Worm (Caenorhabditis elegans) whole organism, L4 larva: ENCODE measurements around the gene spsb-2.

Experiments used
- F44E2.7 ChIP-seq: fragments of 200-800 bp; sonication (Bioruptor generic); IDR thresholded peaks from 2 replicates; pipeline ENCODE4 v2.1.2; 2022; ENCODE audit warnings: missing genetic modification characterization, missing compliant biosample characterization
- R02D3.7 ChIP-seq: fragments of 150-350 bp; sonication (generic microtip); optimal IDR thresholded peaks from 3 replicates; lab custom pipeline; 2014; ENCODE audit warnings: missing biosample characterization, missing genetic modification characterization
- T26A8.4 ChIP-seq: fragments of 200-800 bp; sonication (Bioruptor generic); IDR thresholded peaks from 2 replicates; pipeline ENCODE4 v1.3.6; 2022; ENCODE audit warnings: missing genetic modification characterization, missing compliant biosample characterization
- Y5F2A.4 ChIP-seq: fragments of 200-800 bp; sonication (Bioruptor generic); optimal IDR thresholded peaks from 2 replicates; lab custom pipeline; 2018; ENCODE audit warnings: mild to moderate bottlenecking, missing genetic modification characterization, missing compliant biosample characterization
- aha-1 ChIP-seq: fragments of 150-350 bp; peaks from one replicate; lab custom pipeline; 2014; ENCODE audit warnings: missing biosample characterization, missing genetic modification characterization
- aly-2 ChIP-seq: sonication (generic microtip); optimal IDR thresholded peaks from 2 replicates; lab custom pipeline; 2018; ENCODE audit warnings: missing biosample characterization, missing genetic modification characterization
- ama-1 ChIP-seq: fragments of 150-350 bp; optimal IDR thresholded peaks from 2 replicates; lab custom pipeline; 2014; ENCODE audit warnings: inconsistent platforms, mixed read lengths
- arid-1 ChIP-seq: fragments of 200-800 bp; sonication (Bioruptor generic); conservative IDR thresholded peaks from 2 replicates; pipeline ENCODE4 v1.3.6; 2022; ENCODE audit warnings: missing genetic modification reagents, missing genetic modification characterization, missing compliant biosample characterization
- attf-4 ChIP-seq: sonication (generic microtip); optimal IDR thresholded peaks from 3 replicates; lab custom pipeline; 2017; ENCODE audit warnings: missing biosample characterization, missing genetic modification characterization
- ceh-44 ChIP-seq: fragments of 200-800 bp; sonication (Bioruptor generic); IDR thresholded peaks from 2 replicates; pipeline ENCODE4 v1.3.6; 2022; ENCODE audit warnings: missing genetic modification reagents, missing genetic modification characterization, missing compliant biosample characterization
- ces-1 ChIP-seq: fragments of 150-350 bp; sonication (generic microtip); optimal IDR thresholded peaks from 4 replicates; lab custom pipeline; 2014; ENCODE audit warnings: missing biosample characterization, missing genetic modification reagents, missing genetic modification characterization
- daf-16 ChIP-seq, 3 experiments: sonication (generic microtip); optimal IDR thresholded peaks; 2 replicates each; lab custom pipeline; 2016 to 2017; ENCODE audit warnings: missing genetic modification characterization in 3 of 3, missing genetic modification reagents in 3 of 3, mild to moderate bottlenecking in 2 of 3, missing compliant biosample characterization in 2 of 3, missing biosample characterization in 1 of 3, moderate library complexity in 1 of 3
- daf-19 ChIP-seq: fragments of 200-800 bp; sonication (Bioruptor generic); conservative IDR thresholded peaks from 2 replicates; pipeline ENCODE4 v1.3.6; 2022; ENCODE audit warnings: missing genetic modification characterization, missing compliant biosample characterization
- daf-8 ChIP-seq: fragments of 200-800 bp; sonication (Bioruptor generic); IDR thresholded peaks from 2 replicates; pipeline ENCODE4 v1.3.6; 2022; ENCODE audit warnings: missing genetic modification characterization, missing compliant biosample characterization
- dmd-8 ChIP-seq: fragments of 200-800 bp; sonication (Bioruptor generic); IDR thresholded peaks from 2 replicates; pipeline ENCODE4 v1.3.6; 2022; ENCODE audit warnings: missing genetic modification characterization, missing compliant biosample characterization
- dmd-9 ChIP-seq: fragments of 200-800 bp; sonication (Bioruptor generic); IDR thresholded peaks from 2 replicates; pipeline ENCODE4 v1.3.6; 2022; ENCODE audit warnings: missing genetic modification reagents, missing genetic modification characterization, missing compliant biosample characterization
- egl-43 ChIP-seq: fragments of 200-800 bp; sonication (Bioruptor generic); IDR thresholded peaks from 2 replicates; pipeline ENCODE4 v1.3.6; 2022; ENCODE audit warnings: missing genetic modification reagents, missing genetic modification characterization, missing compliant biosample characterization
- hlh-11 ChIP-seq: fragments of 200-800 bp; sonication (Bioruptor generic); optimal IDR thresholded peaks from 2 replicates; lab custom pipeline; 2018; ENCODE audit warnings: mild to moderate bottlenecking, missing genetic modification characterization, missing compliant biosample characterization
- lin-1 ChIP-seq: fragments of 200-800 bp; sonication (Bioruptor generic); IDR thresholded peaks from 2 replicates; pipeline ENCODE4 v1.3.6; 2022; ENCODE audit warnings: missing genetic modification reagents, missing genetic modification characterization, missing compliant biosample characterization
- lsy-2 ChIP-seq, 2 experiments: fragments of 150-350 bp in 1 of 2; sonication (generic microtip) in 1 of 2; optimal IDR thresholded peaks; 2 replicates each; lab custom pipeline; 2014 to 2017; ENCODE audit warnings: missing biosample characterization in 2 of 2, missing genetic modification characterization in 2 of 2
- mdt-29 ChIP-seq: fragments of 200-800 bp; sonication (Bioruptor generic); IDR thresholded peaks from 2 replicates; pipeline ENCODE4 v1.3.6; 2022; ENCODE audit warnings: missing genetic modification reagents, missing genetic modification characterization, missing compliant biosample characterization
- nhr-102 ChIP-seq: sonication (generic microtip); optimal IDR thresholded peaks from 2 replicates; lab custom pipeline; 2016; ENCODE audit warnings: mild to moderate bottlenecking, missing genetic modification characterization, moderate library complexity, missing compliant biosample characterization
- nhr-111 ChIP-seq: fragments of 200-800 bp; sonication (Bioruptor generic); optimal IDR thresholded peaks from 2 replicates; lab custom pipeline; 2018; ENCODE audit warnings: mild to moderate bottlenecking, missing genetic modification characterization, missing compliant biosample characterization
- nhr-25 ChIP-seq: sonication (generic microtip); optimal IDR thresholded peaks from 2 replicates; lab custom pipeline; 2017; ENCODE audit warnings: missing genetic modification characterization, mild to moderate bottlenecking, missing compliant biosample characterization, antibody characterized with exemption, moderate library complexity, borderline replicate concordance; ENCODE audit not compliant: insufficient read depth
- nhr-42 ChIP-seq: fragments of 200-800 bp; sonication (Bioruptor generic); IDR thresholded peaks from 2 replicates; pipeline ENCODE4 v1.3.6; 2022; ENCODE audit warnings: missing genetic modification characterization, missing compliant biosample characterization
- nhr-77 ChIP-seq: fragments of 150-350 bp; optimal IDR thresholded peaks from 2 replicates; lab custom pipeline; 2014; ENCODE audit warnings: missing biosample characterization, missing genetic modification characterization
- pha-4 ChIP-seq, 2 experiments: fragments of 150-350 bp in 1 of 2; fragments of 200-800 bp in 1 of 2; sonication (Bioruptor generic) in 1 of 2; IDR thresholded peaks in 1 of 2; optimal IDR thresholded peaks in 1 of 2; 2 replicates each; pipeline versions ENCODE4 v1.3.6 to Lab custom; 2014 to 2022; ENCODE audit warnings: missing genetic modification characterization in 2 of 2, missing genetic modification reagents in 2 of 2, missing biosample characterization in 1 of 2, missing compliant biosample characterization in 1 of 2
- pqm-1 ChIP-seq: sonication (generic microtip); optimal IDR thresholded peaks from 2 replicates; lab custom pipeline; 2017; ENCODE audit warnings: missing biosample characterization, missing genetic modification characterization
- set-16 ChIP-seq: fragments of 200-800 bp; sonication (Bioruptor generic); IDR thresholded peaks from 2 replicates; pipeline ENCODE4 v1.3.6; 2022; ENCODE audit warnings: missing genetic modification reagents, missing genetic modification characterization, missing compliant biosample characterization
- unc-130 ChIP-seq: sonication (generic microtip); optimal IDR thresholded peaks from 2 replicates; lab custom pipeline; 2016; ENCODE audit warnings: missing genetic modification reagents, missing genetic modification characterization, missing compliant biosample characterization
- unc-62 ChIP-seq, 3 experiments: fragments of 150-350 bp in 1 of 3; sonication (generic microtip); optimal IDR thresholded peaks in 2 of 3; peaks in 1 of 3; 1 replicate in 1 of 3; 2 replicates in 2 of 3; lab custom pipeline; 2014 to 2017; ENCODE audit warnings: missing biosample characterization in 3 of 3, missing genetic modification characterization in 3 of 3, missing genetic modification reagents in 3 of 3, missing genotype in 1 of 3
- vab-7 ChIP-seq: fragments of 200-800 bp; sonication (Bioruptor generic); IDR thresholded peaks from 2 replicates; pipeline ENCODE4 v1.3.6; 2022; ENCODE audit warnings: missing genetic modification reagents, missing genetic modification characterization, missing compliant biosample characterization
- zfp-2 ChIP-seq: sonication (generic microtip); optimal IDR thresholded peaks from 2 replicates; lab custom pipeline; 2016; ENCODE audit warnings: mild to moderate bottlenecking, missing genetic modification characterization, missing compliant biosample characterization
- zfp-3 ChIP-seq: fragments of 200-800 bp; sonication (Bioruptor generic); conservative IDR thresholded peaks from 2 replicates; pipeline ENCODE4 v1.3.6; 2022; ENCODE audit warnings: missing genetic modification reagents, missing genetic modification characterization, missing compliant biosample characterization
- zip-11 ChIP-seq: fragments of 200-800 bp; sonication (Bioruptor generic); IDR thresholded peaks from 2 replicates; pipeline ENCODE4 v1.3.6; 2022; ENCODE audit warnings: missing genetic modification characterization, missing compliant biosample characterization
- zip-2 ChIP-seq: fragments of 150-350 bp; optimal IDR thresholded peaks from 2 replicates; lab custom pipeline; 2014; ENCODE audit warnings: missing biosample characterization, missing genetic modification characterization
- ztf-7 ChIP-seq: fragments of 150-350 bp; optimal IDR thresholded peaks from 2 replicates; lab custom pipeline; 2014; ENCODE audit warnings: missing biosample characterization, missing genetic modification characterization

Gene spsb-2

DNA sequence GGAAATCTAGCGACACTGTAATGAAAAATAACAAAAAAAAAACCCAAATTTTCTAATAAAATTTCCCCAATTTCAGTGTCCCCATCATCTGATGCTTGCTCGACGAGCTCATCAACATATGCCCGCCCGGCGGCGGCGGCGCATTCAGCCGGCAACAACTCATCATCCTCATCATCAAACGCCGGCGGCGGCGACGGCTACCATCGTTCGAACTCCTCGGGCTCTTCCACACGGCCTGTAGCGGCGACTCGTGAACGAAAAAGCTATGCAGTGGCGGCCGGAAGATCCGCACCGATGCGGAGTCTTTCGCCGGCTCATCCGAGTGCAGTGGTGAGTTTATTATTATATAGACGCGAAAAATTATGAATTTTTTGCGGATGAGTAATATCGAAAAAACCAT lies 10.0 kb upstream of the spsb-2 start:
- TF ChIP-seq unc-130 (GFP tag; lab: Kevin White, UChicago) (no peak), zip-11 (GFP tag; lab: Robert Waterston, UW) (0 out of 2 replicates have a peak, but pooled peaks have one; percentile 32), vab-7 (GFP tag; lab: Robert Waterston, UW) (no peak), zfp-2 (tag; lab: Kevin White, UChicago) (no peak), lin-1 (GFP tag; lab: Robert Waterston, UW) (no peak), nhr-42 (GFP tag; lab: Robert Waterston, UW) (0 out of 2 replicates have a peak, but pooled peaks have one; percentile 16), daf-16 (GFP tag; optimal IDR thresholded peaks at IDR 0.05; lab: Kevin White, UChicago) (no peak), daf-16 (tag; optimal IDR thresholded peaks at IDR 0.05; lab: Kevin White, UChicago) (no peak), arid-1 (GFP tag; lab: Robert Waterston, UW) (no peak), pha-4 (GFP tag; IDR thresholded peaks at IDR 0.05; lab: Robert Waterston, UW) (no peak), pha-4 (tag; optimal IDR thresholded peaks at IDR 0.05; lab: Kevin White, UChicago) (no peak), ceh-44 (GFP tag; lab: Robert Waterston, UW) (no peak), attf-4 (tag; lab: Kevin White, UChicago) (no peak), dmd-8 (GFP tag; lab: Robert Waterston, UW) (no peak), set-16 (peak; percentile 88), zip-2 (tag; lab: Kevin White, UChicago) (no peak), nhr-102 (tag; lab: Kevin White, UChicago) (no peak), F44E2.7 (GFP tag; lab: Robert Waterston, UW) (no peak), mdt-29 (GFP tag; lab: Robert Waterston, UW) (0 out of 2 replicates have a peak, but pooled peaks have one; percentile 7), daf-19 (GFP tag; lab: Robert Waterston, UW) (no peak)

ce11 chrII:15226186-15226585 lies 4.0 kb upstream of the spsb-2 start:
- TF ChIP-seq nhr-25 (tag; lab: Kevin White, UChicago) (no peak), set-16 (peak; percentile 89), zfp-2 (tag; lab: Kevin White, UChicago) (no peak), R02D3.7 (tag; lab: Kevin White, UChicago) (no peak), T26A8.4 (GFP tag; lab: Robert Waterston, UW) (no peak), Y5F2A.4 (GFP tag; lab: Kevin White, UChicago) (no peak), unc-62 (GFP tag; optimal IDR thresholded peaks at IDR 0.05 in 1 of 2; lab: Kevin White, UChicago) (no peak), unc-62 (tag; optimal IDR thresholded peaks at IDR 0.05; lab: Kevin White, UChicago) (no peak), daf-16 (GFP tag; optimal IDR thresholded peaks at IDR 0.05; lab: Kevin White, UChicago) (no peak), daf-16 (tag; optimal IDR thresholded peaks at IDR 0.05; lab: Kevin White, UChicago) (no peak), dmd-9 (no peak), hlh-11 (tag; lab: Kevin White, UChicago) (no peak), nhr-77 (tag; lab: Kevin White, UChicago) (no peak), aha-1 (tag; lab: Kevin White, UChicago) (peak; percentile 57), ces-1 (no peak), pqm-1 (tag; lab: Kevin White, UChicago) (no peak), lsy-2 (tag; optimal IDR thresholded peaks at IDR 0.05; lab: Kevin White, UChicago) (no peak), ama-1 (lab: Kevin White, UChicago) (no peak), nhr-111 (GFP tag; lab: Kevin White, UChicago) (no peak), daf-8 (GFP tag; lab: Robert Waterston, UW) (no peak), ztf-7 (no peak), zfp-3 (GFP tag; lab: Robert Waterston, UW) (no peak), aly-2 (tag; lab: Kevin White, UChicago) (no peak), egl-43 (0 out of 2 replicates have a peak, but pooled peaks have one; percentile 13), pha-4 (GFP tag; IDR thresholded peaks at IDR 0.05; lab: Robert Waterston, UW) (no peak), pha-4 (tag; optimal IDR thresholded peaks at IDR 0.05; lab: Kevin White, UChicago) (no peak)
